Fruit fly (Drosophila melanogaster): ENCODE measurements around the gene CG14304.

DNA sequence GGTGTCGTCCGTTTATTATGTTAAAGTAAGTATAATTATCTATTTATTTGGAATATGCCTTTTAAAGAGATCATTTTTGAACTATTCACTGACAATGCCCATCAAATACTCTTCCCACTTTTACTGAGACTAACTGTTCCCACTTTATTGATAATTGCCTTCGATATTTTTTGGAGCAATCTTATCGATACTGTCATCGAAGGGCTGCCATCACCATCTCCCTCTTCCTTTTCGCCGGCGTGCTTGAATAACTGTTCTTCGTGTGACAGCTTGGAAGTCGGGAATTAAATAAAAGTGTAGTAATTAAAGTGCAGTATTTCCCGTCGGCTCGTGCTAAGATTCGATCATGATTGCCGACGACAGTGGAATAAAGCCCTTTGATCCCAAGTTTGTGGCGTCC lies 30.4 kb downstream of the CG14304 start, which contains the start of gene qin:
- TF ChIP-seq Sox102F (GFP tag; optimal IDR thresholded peaks at IDR 0.05) (no peak), net (GFP tag; optimal IDR thresholded peaks at IDR 0.05) (no peak), CG6276 (GFP tag; optimal IDR thresholded peaks at IDR 0.05) (no peak), CG16779 (tag; optimal IDR thresholded peaks at IDR 0.05) (no peak), spab (GFP tag; optimal IDR thresholded peaks at IDR 0.05) (no peak), CG6854 (GFP tag; optimal IDR thresholded peaks at IDR 0.05) (no peak), Eip75B (GFP tag; optimal IDR thresholded peaks at IDR 0.05) (no peak), ss (GFP tag; optimal IDR thresholded peaks at IDR 0.05) (no peak), Lpt (GFP tag; optimal IDR thresholded peaks at IDR 0.05) (no peak), CG3032 (tag; optimal IDR thresholded peaks at IDR 0.05) (no peak), CG31627 (GFP tag; optimal IDR thresholded peaks at IDR 0.05) (no peak), CG9139 (GFP tag; optimal IDR thresholded peaks at IDR 0.05) (no peak), CG1621 (tag; optimal IDR thresholded peaks at IDR 0.05) (no peak), CG34406 (GFP tag; optimal IDR thresholded peaks at IDR 0.05) (no peak)
